Worm (Caenorhabditis elegans) whole organism, mixed stage, embryonic: ENCODE data around the gene Y57G11C.499.

Experiments used
- nhr-237 ChIP-seq: fragments of 150-350 bp; optimal IDR thresholded peaks from 2 replicates; lab custom pipeline; 2014; ENCODE audit warnings: missing biosample characterization, missing genetic modification characterization
- nhr-76 ChIP-seq: sonication (generic microtip); optimal IDR thresholded peaks from 2 replicates; lab custom pipeline; 2017; ENCODE audit warnings: missing biosample characterization, missing genetic modification characterization

DNA sequence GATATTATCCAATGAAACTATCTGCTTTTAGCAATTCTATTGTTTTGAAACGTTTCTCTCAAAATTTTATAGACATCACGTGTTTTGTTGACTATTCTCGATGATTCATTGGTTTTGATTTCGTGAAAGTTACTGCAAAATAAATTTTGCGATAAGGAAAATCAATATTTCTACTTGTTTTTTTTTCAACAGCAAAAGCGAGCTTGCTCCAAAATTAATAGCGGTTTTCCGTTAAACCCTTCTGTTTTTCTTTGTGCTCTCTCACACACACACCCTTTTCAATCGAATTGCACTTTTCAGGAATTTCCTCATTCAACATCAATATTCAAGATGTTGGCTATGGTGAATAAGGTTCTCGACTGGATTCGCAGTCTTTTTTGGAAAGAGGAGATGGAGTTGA, 43.1 kb upstream of the Y57G11C.499 start, which contains the start of gene arl-8:
- TF ChIP-seq nhr-237 (tag; lab: Kevin White, UChicago): no peak
- TF ChIP-seq nhr-76 (tag; lab: Kevin White, UChicago): no peak
